Worm (Caenorhabditis elegans): ENCODE data around the gene ptr-5.

DNA sequence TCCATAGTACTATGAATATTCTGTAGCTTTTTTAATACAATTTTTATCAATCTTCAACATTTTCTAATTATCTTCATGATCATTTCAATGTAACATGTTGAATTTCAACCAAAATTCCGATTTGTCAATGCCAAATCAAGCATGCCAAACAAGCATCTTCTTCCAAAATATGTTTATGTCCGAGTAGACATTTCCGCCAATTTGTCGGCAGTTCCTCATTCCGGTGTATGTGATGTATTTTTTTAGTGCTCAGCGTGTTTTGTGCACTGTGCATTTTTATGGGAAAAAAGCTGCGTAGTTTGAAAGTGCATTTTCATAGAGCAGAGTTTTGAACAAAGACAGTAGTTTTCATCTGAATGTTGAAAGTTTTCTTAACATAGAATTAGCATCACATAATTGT lies 31.0 kb downstream of the ptr-5 start:
- TF ChIP-seq fkh-10 (GFP tag; optimal IDR thresholded peaks at IDR 0.05) = no peak
- TF ChIP-seq lin-15B (tag; optimal IDR thresholded peaks at IDR 0.05) = no peak
- no peak for TF ChIP-seq hlh-30 (tag; optimal IDR thresholded peaks at IDR 0.05; ENCODE audit: insufficient read depth)
- TF ChIP-seq daf-12 (tag; optimal IDR thresholded peaks at IDR 0.05) = no peak
- no peak for TF ChIP-seq nhr-11 (tag; optimal IDR thresholded peaks at IDR 0.05)
- no peak for TF ChIP-seq nhr-28 (tag; optimal IDR thresholded peaks at IDR 0.05)
- no peak for TF ChIP-seq nhr-6 (tag; optimal IDR thresholded peaks at IDR 0.05)
- no peak for TF ChIP-seq spr-1 (tag; optimal IDR thresholded peaks at IDR 0.05)
- no peak for TF ChIP-seq T20F7.1 (GFP tag; optimal IDR thresholded peaks at IDR 0.05)

Data from whole organism, L4 larva.